Worm (Caenorhabditis elegans): ENCODE measurements around the gene clec-223.

The clec-223 gene

ce11 chrV:11326914-11327367 is 54.0 kb downstream of the clec-223 start, which contains the start of gene tmed-10:
TSS of gene tmed-10 (minus strand) at chrV:11326964.
- TF ChIP-seq ztf-11 (tag; optimal IDR thresholded peaks at IDR 0.05), result no peak
- peak; percentile 77 for TF ChIP-seq C34F6.9 (tag; optimal IDR thresholded peaks at IDR 0.05)
- no peak for TF ChIP-seq nhr-6 (tag; optimal IDR thresholded peaks at IDR 0.05)
- no peak for TF ChIP-seq sem-4 (tag; optimal IDR thresholded peaks at IDR 0.05)
- TF ChIP-seq crh-2 (tag; optimal IDR thresholded peaks at IDR 0.05), result peak; percentile 80
- TF ChIP-seq F13H6.1 (tag; optimal IDR thresholded peaks at IDR 0.05), result peak; percentile 51
- no peak for TF ChIP-seq nhr-237 (tag; optimal IDR thresholded peaks at IDR 0.05)
- no peak for TF ChIP-seq mbf-1 (tag; optimal IDR thresholded peaks at IDR 0.05)
- no peak for TF ChIP-seq lin-39 (tag; optimal IDR thresholded peaks at IDR 0.05)
- TF ChIP-seq nhr-21 (tag; optimal IDR thresholded peaks at IDR 0.05), result no peak
- TF ChIP-seq mab-5 (tag; optimal IDR thresholded peaks at IDR 0.05), result no peak
- peak; percentile 54 for TF ChIP-seq sma-3 (GFP tag; optimal IDR thresholded peaks at IDR 0.05)
- TF ChIP-seq nhr-129 (tag; optimal IDR thresholded peaks at IDR 0.05), result peak; percentile 69
- no peak for TF ChIP-seq ZK546.5 (tag; optimal IDR thresholded peaks at IDR 0.05)
- peak; percentile 33 for TF ChIP-seq fos-1 (tag; optimal IDR thresholded peaks at IDR 0.05)
- peak; percentile 63 for TF ChIP-seq sma-9 (GFP tag; optimal IDR thresholded peaks at IDR 0.05)
- TF ChIP-seq sma-9 (tag; optimal IDR thresholded peaks at IDR 0.05), result no peak
- TF ChIP-seq elt-3 (tag; optimal IDR thresholded peaks at IDR 0.05), result no peak
- TF ChIP-seq gmeb-1 (tag; optimal IDR thresholded peaks at IDR 0.05), result no peak
- TF ChIP-seq unc-55 (GFP tag; optimal IDR thresholded peaks at IDR 0.05), result peak; percentile 61
- no peak for TF ChIP-seq ztf-1 (GFP tag; conservative IDR thresholded peaks at IDR 0.05)
- no peak for TF ChIP-seq nhr-25 (tag; optimal IDR thresholded peaks at IDR 0.05)
- TF ChIP-seq dmd-4 (tag; optimal IDR thresholded peaks at IDR 0.05), result no peak
- peak; percentile 66 to 93 for TF ChIP-seq lsy-2 (tag; optimal IDR thresholded peaks at IDR 0.05)
- no peak for TF ChIP-seq ama-1 (optimal IDR thresholded peaks at IDR 0.05)
- TF ChIP-seq nhr-77 (tag; optimal IDR thresholded peaks at IDR 0.05), result no peak
- no peak for TF ChIP-seq elt-1 (tag; optimal IDR thresholded peaks at IDR 0.05)
- TF ChIP-seq zag-1 (tag; optimal IDR thresholded peaks at IDR 0.05), result peak; percentile 47
- no peak for TF ChIP-seq unc-39 (tag; optimal IDR thresholded peaks at IDR 0.05)
- TF ChIP-seq lin-13 (GFP tag; optimal IDR thresholded peaks at IDR 0.05), result peak; percentile 6
- TF ChIP-seq snpc-4 (tag; optimal IDR thresholded peaks at IDR 0.05), result peak; percentile 12
- no peak for TF ChIP-seq alr-1 (tag; optimal IDR thresholded peaks at IDR 0.05)
